Fruit fly (Drosophila melanogaster) whole organism, embryonic: ENCODE data around the gene gogo.

Experiments used
- Abd-B ChIP-seq: fragments of 200-800 bp; sonication (Bioruptor generic); optimal IDR thresholded peaks from 2 replicates; lab custom pipeline; 2018; ENCODE audit warnings: missing biosample characterization, mild to moderate bottlenecking, missing genetic modification characterization, moderate library complexity
- Atf3 ChIP-seq: fragments of 200-800 bp; sonication (Bioruptor generic); optimal IDR thresholded peaks from 3 replicates; lab custom pipeline; 2016; ENCODE audit warnings: missing biosample characterization, missing genetic modification characterization
- CG10565 ChIP-seq: fragments of 200-800 bp; sonication (Bioruptor generic); optimal IDR thresholded peaks from 3 replicates; lab custom pipeline; 2016; ENCODE audit warnings: missing biosample characterization, mild to moderate bottlenecking, missing genetic modification characterization
- CG10959 ChIP-seq: fragments of 200-800 bp; sonication (Bioruptor generic); IDR thresholded peaks from 2 replicates; pipeline ENCODE4 v1.3.6; 2022; ENCODE audit warnings: missing biosample characterization, missing genetic modification characterization
- CG11456 ChIP-seq: fragments of 200-800 bp; sonication (Bioruptor generic); IDR thresholded peaks from 3 replicates; pipeline ENCODE4 v1.3.6; 2022; ENCODE audit warnings: missing biosample characterization, missing genetic modification characterization
- CG11723 ChIP-seq: fragments of 200-800 bp; sonication (Bioruptor generic); optimal IDR thresholded peaks from 2 replicates; lab custom pipeline; 2017; ENCODE audit warnings: missing biosample characterization, mild to moderate bottlenecking, missing genetic modification characterization
- CG12155 ChIP-seq: fragments of 200-800 bp; sonication (Bioruptor generic); optimal IDR thresholded peaks from 3 replicates; lab custom pipeline; 2016; ENCODE audit warnings: missing biosample characterization, missing genetic modification characterization
- CG12299 ChIP-seq: fragments of 200-800 bp; sonication (Bioruptor generic); optimal IDR thresholded peaks from 2 replicates; lab custom pipeline; 2018; ENCODE audit warnings: missing biosample characterization, mild to moderate bottlenecking, missing genetic modification characterization
- CG12744 ChIP-seq: fragments of 200-800 bp; sonication (Bioruptor generic); optimal IDR thresholded peaks from 2 replicates; lab custom pipeline; 2016; ENCODE audit warnings: missing biosample characterization, missing genetic modification characterization
- CG13894 ChIP-seq: fragments of 200-800 bp; sonication (Bioruptor generic); optimal IDR thresholded peaks from 3 replicates; lab custom pipeline; 2018; ENCODE audit warnings: missing biosample characterization, mild to moderate bottlenecking, missing genetic modification characterization, moderate library complexity
- CG14441 ChIP-seq: fragments of 200-800 bp; sonication (Bioruptor generic); IDR thresholded peaks from 2 replicates; pipeline ENCODE4 v1.3.6; 2022; ENCODE audit warnings: missing biosample characterization, missing genetic modification characterization
- CG14860 ChIP-seq: fragments of 200-800 bp; sonication (Bioruptor generic); IDR thresholded peaks from 3 replicates; pipeline ENCODE4 v1.3.6; 2022; ENCODE audit warnings: missing biosample characterization, missing genetic modification characterization; ENCODE audit not compliant: partially characterized antibody
- CG16813 ChIP-seq: fragments of 200-800 bp; sonication (Bioruptor generic); IDR thresholded peaks from 3 replicates; pipeline ENCODE4 v1.3.6; 2022; ENCODE audit warnings: missing biosample characterization, missing genetic modification characterization; ENCODE audit not compliant: partially characterized antibody
- CG16863 ChIP-seq: fragments of 200-800 bp; sonication (Bioruptor generic); optimal IDR thresholded peaks from 3 replicates; lab custom pipeline; 2016; ENCODE audit warnings: missing biosample characterization, missing genetic modification characterization
- CG17186 ChIP-seq: fragments of 200-800 bp; sonication (Bioruptor generic); optimal IDR thresholded peaks from 3 replicates; lab custom pipeline; 2017; ENCODE audit warnings: missing biosample characterization, missing genetic modification reagents, missing genetic modification characterization
- CG18619 ChIP-seq: fragments of 200-800 bp; sonication (Bioruptor generic); optimal IDR thresholded peaks from 3 replicates; lab custom pipeline; 2017; ENCODE audit warnings: missing biosample characterization, mild to moderate bottlenecking, missing genetic modification characterization
- CG2116 ChIP-seq: fragments of 200-800 bp; sonication (Bioruptor generic); optimal IDR thresholded peaks from 3 replicates; lab custom pipeline; 2018; ENCODE audit warnings: missing biosample characterization, mild to moderate bottlenecking, missing genetic modification characterization
- CG2712 ChIP-seq: fragments of 200-800 bp; optimal IDR thresholded peaks from 3 replicates; lab custom pipeline; 2019; ENCODE audit warnings: missing biosample characterization, mild to moderate bottlenecking, missing genetic modification characterization, moderate library complexity
- CG33557 ChIP-seq: fragments of 200-800 bp; sonication (Bioruptor generic); optimal IDR thresholded peaks from 2 replicates; lab custom pipeline; 2019; ENCODE audit warnings: missing biosample characterization, mild to moderate bottlenecking, missing genetic modification characterization, moderate library complexity
- CG5245 ChIP-seq: fragments of 200-800 bp; sonication (Bioruptor generic); optimal IDR thresholded peaks from 3 replicates; lab custom pipeline; 2016; ENCODE audit warnings: missing biosample characterization, missing genetic modification characterization
- CG7372 ChIP-seq: fragments of 200-800 bp; sonication (Bioruptor generic); IDR thresholded peaks from 2 replicates; pipeline ENCODE4 v1.3.6; 2022; ENCODE audit warnings: missing biosample characterization, missing genetic modification characterization
- CG7556 ChIP-seq: fragments of 200-800 bp; sonication (Bioruptor generic); optimal IDR thresholded peaks from 2 replicates; lab custom pipeline; 2017; ENCODE audit warnings: missing biosample characterization, mild to moderate bottlenecking, missing genetic modification characterization
- CG8359 ChIP-seq: fragments of 200-800 bp; sonication (Bioruptor generic); optimal IDR thresholded peaks from 2 replicates; lab custom pipeline; 2017; ENCODE audit warnings: missing biosample characterization, mild to moderate bottlenecking, missing genetic modification characterization, borderline replicate concordance
- Dip2 ChIP-seq: fragments of 200-800 bp; sonication (Bioruptor generic); IDR thresholded peaks from 2 replicates; pipeline ENCODE4 v1.3.6; 2022; ENCODE audit warnings: missing biosample characterization, missing genetic modification characterization
- Gug ChIP-seq: fragments of 200-800 bp; sonication (Bioruptor generic); IDR thresholded peaks from 4 replicates; pipeline ENCODE4 v1.3.6; 2022; ENCODE audit warnings: missing biosample characterization, missing genetic modification characterization
- HLH54F ChIP-seq: fragments of 200-800 bp; sonication (Bioruptor generic); optimal IDR thresholded peaks from 3 replicates; lab custom pipeline; 2016; ENCODE audit warnings: missing biosample characterization, missing genetic modification characterization
- HmgD ChIP-seq: fragments of 200-800 bp; sonication (Bioruptor generic); optimal IDR thresholded peaks from 3 replicates; lab custom pipeline; 2016; ENCODE audit warnings: missing biosample characterization, missing genetic modification characterization
- Lhr ChIP-seq: fragments of 200-800 bp; sonication (Bioruptor generic); optimal IDR thresholded peaks from 3 replicates; lab custom pipeline; 2017; ENCODE audit warnings: mild to moderate bottlenecking, missing biosample characterization, missing genetic modification reagents, missing genetic modification characterization
- Sox102F ChIP-seq: fragments of 200-800 bp; sonication (Bioruptor generic); optimal IDR thresholded peaks from 2 replicates; lab custom pipeline; 2018; ENCODE audit warnings: missing biosample characterization, mild to moderate bottlenecking, missing genetic modification characterization, moderate library complexity
- Usf ChIP-seq: fragments of 200-800 bp; sonication (Bioruptor generic); optimal IDR thresholded peaks from 2 replicates; lab custom pipeline; 2017; ENCODE audit warnings: missing genotype, missing biosample characterization, missing genetic modification characterization
- Vsx1 ChIP-seq: fragments of 200-800 bp; sonication (Bioruptor generic); optimal IDR thresholded peaks from 2 replicates; lab custom pipeline; 2017; ENCODE audit warnings: missing biosample characterization, mild to moderate bottlenecking, missing genetic modification characterization, missing genetic modification reagents
- amos ChIP-seq: fragments of 200-800 bp; sonication (Bioruptor generic); IDR thresholded peaks from 2 replicates; pipeline ENCODE4 v1.3.6; 2022; ENCODE audit warnings: missing biosample characterization, missing genetic modification characterization; ENCODE audit not compliant: partially characterized antibody
- cato ChIP-seq: fragments of 200-800 bp; sonication (Bioruptor generic); optimal IDR thresholded peaks from 2 replicates; lab custom pipeline; 2016; ENCODE audit warnings: missing biosample characterization, missing genetic modification characterization, borderline replicate concordance
- caup ChIP-seq: fragments of 200-800 bp; sonication (Bioruptor generic); optimal IDR thresholded peaks from 3 replicates; lab custom pipeline; 2017; ENCODE audit warnings: missing biosample characterization, mild to moderate bottlenecking, missing genetic modification characterization, moderate library complexity; ENCODE audit not compliant: severe bottlenecking
- cg ChIP-seq: fragments of 200-800 bp; sonication (Bioruptor generic); optimal IDR thresholded peaks from 3 replicates; lab custom pipeline; 2019; ENCODE audit warnings: missing biosample characterization, mild to moderate bottlenecking, missing genetic modification characterization, moderate library complexity
- crp ChIP-seq, 2 experiments: fragments of 200-800 bp; sonication (Bioruptor generic); optimal IDR thresholded peaks; 2 replicates in 1 of 2; 3 replicates in 1 of 2; lab custom pipeline; 2017; ENCODE audit warnings: missing biosample characterization in 2 of 2, missing genetic modification characterization in 2 of 2, mild to moderate bottlenecking in 1 of 2, moderate library complexity in 1 of 2
- fu2 ChIP-seq: fragments of 200-800 bp; sonication (Bioruptor generic); optimal IDR thresholded peaks from 2 replicates; lab custom pipeline; 2016; ENCODE audit warnings: missing biosample characterization, missing genetic modification characterization
- gsb-n ChIP-seq: fragments of 200-800 bp; sonication (Bioruptor generic); optimal IDR thresholded peaks from 3 replicates; lab custom pipeline; 2018; ENCODE audit warnings: missing biosample characterization, mild to moderate bottlenecking, missing genetic modification characterization
- lmd ChIP-seq: fragments of 200-800 bp; sonication (Bioruptor generic); IDR thresholded peaks from 2 replicates; pipeline ENCODE4 v1.3.6; 2022; ENCODE audit warnings: missing biosample characterization, missing genetic modification characterization
- mld ChIP-seq: fragments of 200-800 bp; sonication (Bioruptor generic); IDR thresholded peaks from 3 replicates; pipeline ENCODE4 v1.3.6; 2022; ENCODE audit warnings: missing biosample characterization, missing genetic modification characterization; ENCODE audit not compliant: partially characterized antibody
- org-1 ChIP-seq: fragments of 200-800 bp; sonication (Bioruptor generic); optimal IDR thresholded peaks from 2 replicates; lab custom pipeline; 2017; ENCODE audit warnings: missing biosample characterization, missing genetic modification characterization
- p53 ChIP-seq: fragments of 200-800 bp; sonication (Bioruptor generic); optimal IDR thresholded peaks from 2 replicates; lab custom pipeline; 2016; ENCODE audit warnings: missing biosample characterization, missing genetic modification characterization
- pb ChIP-seq: fragments of 200-800 bp; sonication (Bioruptor generic); optimal IDR thresholded peaks from 3 replicates; lab custom pipeline; 2016; ENCODE audit warnings: missing biosample characterization, missing genetic modification characterization
- pnt ChIP-seq: fragments of 200-800 bp; sonication (Bioruptor generic); optimal IDR thresholded peaks from 3 replicates; lab custom pipeline; 2016; ENCODE audit warnings: missing biosample characterization, missing genetic modification characterization
- pros ChIP-seq: fragments of 200-800 bp; sonication (Bioruptor generic); optimal IDR thresholded peaks from 3 replicates; lab custom pipeline; 2019; ENCODE audit warnings: missing biosample characterization, mild to moderate bottlenecking, missing genetic modification characterization, moderate library complexity
- sqz ChIP-seq: fragments of 200-800 bp; sonication (Bioruptor generic); optimal IDR thresholded peaks from 3 replicates; lab custom pipeline; 2018; ENCODE audit warnings: missing biosample characterization, mild to moderate bottlenecking, missing genetic modification characterization
- sr ChIP-seq: fragments of 200-800 bp; sonication (Bioruptor generic); IDR thresholded peaks from 3 replicates; pipeline ENCODE4 v1.3.6; 2022; ENCODE audit warnings: missing biosample characterization, missing genetic modification characterization
- vvl ChIP-seq: fragments of 200-800 bp; sonication (Bioruptor generic); IDR thresholded peaks from 2 replicates; pipeline ENCODE4 v1.3.6; 2022; ENCODE audit warnings: missing biosample characterization, missing genetic modification characterization

gogo gene

dm6 chr3L:20247513-20248173 lies 47.3 kb downstream of the gogo start, which contains the start of gene rdgC (continued):
- TF ChIP-seq CG12299 (tag; lab: Kevin White, UChicago) (peak; percentile 93), lmd (GFP tag; lab: Robert Waterston, UW) (peak; percentile 96), sqz (GFP tag; lab: Kevin White, UChicago) (peak; percentile 82), gsb-n (peak; percentile 86), vvl (GFP tag; lab: Robert Waterston, UW) (peak; percentile 98), crp (GFP tag; optimal IDR thresholded peaks at IDR 0.05; lab: Kevin White, UChicago) (peak in 1 of 2 experiments; percentile 70), CG12155 (peak; percentile 91), Dip2 (GFP tag; lab: Robert Waterston, UW) (0 out of 2 replicates have a peak, but pooled peaks have one; percentile 31), CG12744 (GFP tag; lab: Kevin White, UChicago) (peak; percentile 92), HmgD (GFP tag; lab: Kevin White, UChicago) (peak; percentile 95), amos (GFP tag; lab: Robert Waterston, UW) (0 out of 2 replicates have a peak, but pooled peaks have one; percentile 17), CG17186 (GFP tag; lab: Kevin White, UChicago) (peak; percentile 77), caup (peak; percentile 96), CG33557 (GFP tag; lab: Kevin White, UChicago) (no peak), Gug (GFP tag; lab: Robert Waterston, UW) (peak; percentile 91), cg (GFP tag; lab: Kevin White, UChicago) (no peak), Usf (peak; percentile 68), CG10565 (peak; percentile 68), mld (GFP tag; lab: Robert Waterston, UW) (no peak), pros (GFP tag; lab: Kevin White, UChicago) (no peak), cato (GFP tag; lab: Kevin White, UChicago) (peak; percentile 87), CG14441 (GFP tag; lab: Robert Waterston, UW) (peak; percentile 97), CG14860 (no peak), CG7556 (peak; percentile 95), CG10959 (GFP tag; lab: Robert Waterston, UW) (peak; percentile 82), CG5245 (peak; percentile 93), fu2 (GFP tag; lab: Kevin White, UChicago) (peak; percentile 95), CG11723 (GFP tag; lab: Kevin White, UChicago) (peak; percentile 81), CG8359 (GFP tag; lab: Kevin White, UChicago) (peak; percentile 85), CG11456 (GFP tag; lab: Robert Waterston, UW) (peak; percentile 94), Vsx1 (peak; percentile 83), Abd-B (GFP tag; lab: Kevin White, UChicago) (peak; percentile 96), Sox102F (GFP tag; lab: Kevin White, UChicago) (peak; percentile 98), p53 (GFP tag; lab: Kevin White, UChicago) (peak; percentile 89), Lhr (GFP tag; lab: Kevin White, UChicago) (peak; percentile 70), CG7372 (GFP tag; lab: Robert Waterston, UW) (peak; percentile 95), pnt (peak; percentile 96), CG13894 (peak; percentile 92), CG18619 (GFP tag; lab: Kevin White, UChicago) (peak; percentile 91), HLH54F (peak; percentile 94), pb (GFP tag; lab: Kevin White, UChicago) (peak; percentile 94), CG2116 (GFP tag; lab: Kevin White, UChicago) (peak; percentile 74), sr (peak; percentile 94), CG16863 (GFP tag; lab: Kevin White, UChicago) (peak; percentile 92), CG16813 (GFP tag; lab: Robert Waterston, UW) (no peak), CG2712 (tag; lab: Kevin White, UChicago) (peak; percentile 95), Atf3 (GFP tag; lab: Kevin White, UChicago) (peak; percentile 89), org-1 (peak; percentile 95)
